Worm (Caenorhabditis elegans): Measurements from ENCODE around the gene C38C6.3.
A peak's percentile ranks its signal among the peaks of the same experiment; 100 is the strongest.

The C38C6.3 gene

ce11 chrII:14643983-14644382 lies 11.1 kb downstream of the C38C6.3 start, which contains the start of gene atgp-2:
atgp-2 (minus strand) TSS chrII:14644083.
- peak in 1 of 6 experiments; percentile 26 for TF ChIP-seq elt-3 (tag; optimal IDR thresholded peaks at IDR 0.05)
- TF ChIP-seq nhr-85 (tag), result no peak

ce11 chrII:14644465-14644864 lies 11.5 kb downstream of the C38C6.3 start:
- TF ChIP-seq fkh-4 (tag; optimal IDR thresholded peaks at IDR 0.05; ENCODE audit: borderline replicate concordance), result no peak
- no peak for TF ChIP-seq vab-15 (tag; optimal IDR thresholded peaks at IDR 0.05)
- no peak for TF ChIP-seq efl-3 (GFP tag; optimal IDR thresholded peaks at IDR 0.05)
- no peak for TF ChIP-seq lin-15B (tag; optimal IDR thresholded peaks at IDR 0.05)
- TF ChIP-seq pax-3 (tag; optimal IDR thresholded peaks at IDR 0.05), result no peak
- TF ChIP-seq swsn-7 (tag; optimal IDR thresholded peaks at IDR 0.05), result no peak
- no peak for TF ChIP-seq ceh-82 (tag; optimal IDR thresholded peaks at IDR 0.05)
- no peak for TF ChIP-seq nhr-19 (GFP tag; conservative IDR thresholded peaks at IDR 0.05)
- no peak for TF ChIP-seq efl-1 (optimal IDR thresholded peaks at IDR 0.05)
- TF ChIP-seq efl-1 (GFP tag; optimal IDR thresholded peaks at IDR 0.05 in 1 of 2), result no peak
- no peak for TF ChIP-seq C34B4.2 (tag; optimal IDR thresholded peaks at IDR 0.05)
- no peak for TF ChIP-seq fos-1 (tag; optimal IDR thresholded peaks at IDR 0.05)
- no peak for TF ChIP-seq nhr-237 (tag; optimal IDR thresholded peaks at IDR 0.05)
- TF ChIP-seq nhr-28 (tag; optimal IDR thresholded peaks at IDR 0.05), result no peak
- no peak for TF ChIP-seq dsc-1 (tag; optimal IDR thresholded peaks at IDR 0.05)

ce11 chrII:14645290-14645689 lies 12.4 kb downstream of the C38C6.3 start:
- TF ChIP-seq Y116A8C.19 (tag; optimal IDR thresholded peaks at IDR 0.05; ENCODE audit: borderline replicate concordance) (no peak), aly-2 (tag; optimal IDR thresholded peaks at IDR 0.05) (no peak), C34B4.2 (tag; optimal IDR thresholded peaks at IDR 0.05) (no peak), ama-1 (optimal IDR thresholded peaks at IDR 0.05) (no peak), unc-30 (tag; optimal IDR thresholded peaks at IDR 0.05) (no peak), ceh-88 (GFP tag; IDR thresholded peaks at IDR 0.05) (no peak), mep-1 (tag; optimal IDR thresholded peaks at IDR 0.05) (peak; percentile 69), lsy-2 (tag; optimal IDR thresholded peaks at IDR 0.05) (peak; percentile 40 to 65), hlh-4 (tag; optimal IDR thresholded peaks at IDR 0.05) (no peak), fkh-8 (tag; optimal IDR thresholded peaks at IDR 0.05) (no peak), hpl-2 (GFP tag; optimal IDR thresholded peaks at IDR 0.05) (no peak), xbp-1 (tag; optimal IDR thresholded peaks at IDR 0.05) (no peak), dsc-1 (tag; optimal IDR thresholded peaks at IDR 0.05) (no peak), nhr-90 (tag; optimal IDR thresholded peaks at IDR 0.05; ENCODE audit: poor library complexity) (no peak), sup-37 (GFP tag; optimal IDR thresholded peaks at IDR 0.05) (no peak), sptf-1 (tag; optimal IDR thresholded peaks at IDR 0.05) (no peak), efl-1 (optimal IDR thresholded peaks at IDR 0.05) (peak; percentile 57 to 63), efl-1 (GFP tag; optimal IDR thresholded peaks at IDR 0.05 in 1 of 2) (peak in 1 of 2 experiments; percentile 47), hlh-17 (GFP tag; optimal IDR thresholded peaks at IDR 0.05; ENCODE audit: borderline replicate concordance) (no peak), aha-1 (tag; optimal IDR thresholded peaks at IDR 0.05) (no peak), tlp-1 (tag; optimal IDR thresholded peaks at IDR 0.05) (no peak), lin-35 (GFP tag; optimal IDR thresholded peaks at IDR 0.05) (peak; percentile 24 to 26), F16B12.6 (tag; optimal IDR thresholded peaks at IDR 0.05) (no peak), egl-13 (tag; optimal IDR thresholded peaks at IDR 0.05) (no peak), elt-3 (tag; optimal IDR thresholded peaks at IDR 0.05) (peak in 1 of 6 experiments; percentile 7), vab-15 (tag; optimal IDR thresholded peaks at IDR 0.05) (no peak), jun-1 (tag; optimal IDR thresholded peaks at IDR 0.05) (no peak), nhr-84 (tag; optimal IDR thresholded peaks at IDR 0.05) (no peak), pax-3 (tag; optimal IDR thresholded peaks at IDR 0.05) (no peak), rnt-1 (tag; optimal IDR thresholded peaks at IDR 0.05) (peak; percentile 58), mef-2 (tag; optimal IDR thresholded peaks at IDR 0.05) (no peak), zip-4 (GFP tag; optimal IDR thresholded peaks at IDR 0.05) (no peak), nhr-11 (tag; optimal IDR thresholded peaks at IDR 0.05) (no peak), nhr-28 (tag; optimal IDR thresholded peaks at IDR 0.05) (no peak), unc-130 (tag; optimal IDR thresholded peaks at IDR 0.05) (no peak), ceh-8 (GFP tag; optimal IDR thresholded peaks at IDR 0.05) (no peak), C04F5.9 (tag; optimal IDR thresholded peaks at IDR 0.05) (no peak), fkh-10 (GFP tag; optimal IDR thresholded peaks at IDR 0.05) (no peak), lin-14 (GFP tag; optimal IDR thresholded peaks at IDR 0.05) (peak; percentile 91), grh-1 (GFP tag; IDR thresholded peaks at IDR 0.05) (no peak), mab-9 (GFP tag; IDR thresholded peaks at IDR 0.05) (no peak)
